Worm (Caenorhabditis elegans) whole organism, L2 larva: Measurements from ENCODE around the gene K03B4.2.

Experiments
- C34F6.9 ChIP-seq: fragments of 150-350 bp; optimal IDR thresholded peaks from 2 replicates; lab custom pipeline; 2014; ENCODE audit warnings: missing biosample characterization, missing genetic modification characterization
- R02D3.7 ChIP-seq: fragments of 150-350 bp; optimal IDR thresholded peaks from 2 replicates; lab custom pipeline; 2014; ENCODE audit warnings: missing biosample characterization, missing genetic modification characterization
- Y55F3AM.14 ChIP-seq: fragments of 200-800 bp; sonication (Bioruptor generic); optimal IDR thresholded peaks from 2 replicates; lab custom pipeline; 2018; ENCODE audit warnings: mild to moderate bottlenecking, missing genetic modification characterization, missing compliant biosample characterization
- ZK546.5 ChIP-seq: sonication (generic microtip); optimal IDR thresholded peaks from 2 replicates; lab custom pipeline; 2017; ENCODE audit warnings: missing biosample characterization, missing genetic modification characterization
- alr-1 ChIP-seq: fragments of 150-350 bp; optimal IDR thresholded peaks from 2 replicates; lab custom pipeline; 2014; ENCODE audit warnings: missing biosample characterization, missing genetic modification characterization
- ama-1 ChIP-seq: fragments of 150-350 bp; optimal IDR thresholded peaks from 2 replicates; lab custom pipeline; 2018; ENCODE audit warnings: inconsistent platforms
- blmp-1 ChIP-seq: sonication (generic microtip); optimal IDR thresholded peaks from 2 replicates; lab custom pipeline; 2017; ENCODE audit warnings: missing genetic modification characterization, mild to moderate bottlenecking, missing compliant biosample characterization, antibody characterized with exemption, moderate library complexity; ENCODE audit not compliant: insufficient read depth
- crh-2 ChIP-seq: sonication (generic microtip); optimal IDR thresholded peaks from 2 replicates; lab custom pipeline; 2017; ENCODE audit warnings: missing biosample characterization, missing genetic modification characterization
- dmd-4 ChIP-seq: sonication (generic microtip); optimal IDR thresholded peaks from 2 replicates; lab custom pipeline; 2017; ENCODE audit warnings: missing biosample characterization, missing genetic modification characterization
- elt-1 ChIP-seq: fragments of 150-350 bp; optimal IDR thresholded peaks from 2 replicates; lab custom pipeline; 2014; ENCODE audit warnings: missing biosample characterization, missing genetic modification characterization
- fos-1 ChIP-seq: fragments of 150-350 bp; optimal IDR thresholded peaks from 2 replicates; lab custom pipeline; 2014; ENCODE audit warnings: missing biosample characterization, missing genetic modification characterization
- gmeb-1 ChIP-seq: fragments of 150-350 bp; optimal IDR thresholded peaks from 2 replicates; lab custom pipeline; 2014; ENCODE audit warnings: missing biosample characterization, missing genetic modification characterization
- lin-11 ChIP-seq: fragments of 150-350 bp; sonication (generic microtip); optimal IDR thresholded peaks from 2 replicates; lab custom pipeline; 2014; ENCODE audit warnings: missing biosample characterization, missing genetic modification characterization, inconsistent platforms, mixed read lengths
- lin-13 ChIP-seq: fragments of 150-350 bp; optimal IDR thresholded peaks from 2 replicates; lab custom pipeline; 2014; ENCODE audit warnings: missing biosample characterization, missing genetic modification reagents, missing genetic modification characterization
- lsy-2 ChIP-seq, 2 experiments: fragments of 150-350 bp in 1 of 2; sonication (generic microtip) in 1 of 2; optimal IDR thresholded peaks; 2 replicates each; lab custom pipeline; 2014 to 2017; ENCODE audit warnings: missing biosample characterization in 2 of 2, missing genetic modification characterization in 2 of 2
- mbf-1 ChIP-seq: sonication (generic microtip); optimal IDR thresholded peaks from 2 replicates; lab custom pipeline; 2017; ENCODE audit warnings: missing biosample characterization, missing genetic modification characterization
- mdl-1 ChIP-seq, 2 experiments: fragments of 150-350 bp in 1 of 2; sonication (generic microtip) in 1 of 2; optimal IDR thresholded peaks; 2 replicates each; lab custom pipeline; 2017; ENCODE audit warnings: missing biosample characterization in 2 of 2, missing genetic modification characterization in 2 of 2
- nhr-10 ChIP-seq: sonication (generic microtip); optimal IDR thresholded peaks from 2 replicates; lab custom pipeline; 2017; ENCODE audit warnings: missing biosample characterization, missing genetic modification characterization
- nhr-11 ChIP-seq: fragments of 150-350 bp; optimal IDR thresholded peaks from 2 replicates; lab custom pipeline; 2014; ENCODE audit warnings: missing biosample characterization, missing genetic modification characterization
- nhr-12 ChIP-seq: fragments of 150-350 bp; optimal IDR thresholded peaks from 2 replicates; lab custom pipeline; 2014; ENCODE audit warnings: missing biosample characterization, missing genetic modification characterization
- nhr-129 ChIP-seq: fragments of 150-350 bp; optimal IDR thresholded peaks from 2 replicates; lab custom pipeline; 2014; ENCODE audit warnings: missing biosample characterization, missing genetic modification characterization
- nhr-21 ChIP-seq: fragments of 150-350 bp; optimal IDR thresholded peaks from 2 replicates; lab custom pipeline; 2014; ENCODE audit warnings: missing biosample characterization, missing genetic modification characterization
- nhr-23 ChIP-seq: fragments of 150-350 bp; optimal IDR thresholded peaks from 2 replicates; lab custom pipeline; 2014; ENCODE audit warnings: missing biosample characterization, missing genetic modification reagents, missing genetic modification characterization
- nhr-237 ChIP-seq: fragments of 150-350 bp; optimal IDR thresholded peaks from 2 replicates; lab custom pipeline; 2014; ENCODE audit warnings: missing biosample characterization, missing genetic modification characterization
- nhr-25 ChIP-seq: fragments of 150-350 bp; sonication (generic microtip); optimal IDR thresholded peaks from 3 replicates; lab custom pipeline; 2014; ENCODE audit warnings: missing biosample characterization, missing genetic modification characterization
- nhr-6 ChIP-seq: fragments of 150-350 bp; optimal IDR thresholded peaks from 2 replicates; lab custom pipeline; 2014; ENCODE audit warnings: missing biosample characterization, missing genetic modification characterization
- peb-1 ChIP-seq: fragments of 150-350 bp; optimal IDR thresholded peaks from 2 replicates; lab custom pipeline; 2014; ENCODE audit warnings: missing biosample characterization, missing genetic modification characterization
- sem-4 ChIP-seq: fragments of 150-350 bp; optimal IDR thresholded peaks from 2 replicates; lab custom pipeline; 2014; ENCODE audit warnings: missing biosample characterization, missing genetic modification reagents, missing genetic modification characterization
- skn-1 ChIP-seq: sonication (generic microtip); optimal IDR thresholded peaks from 2 replicates; lab custom pipeline; 2017; ENCODE audit warnings: missing biosample characterization, missing genetic modification characterization
- sma-3 ChIP-seq: sonication (generic microtip); optimal IDR thresholded peaks from 2 replicates; lab custom pipeline; 2016; ENCODE audit warnings: missing genetic modification reagents, missing genetic modification characterization, missing compliant biosample characterization
- sma-9 ChIP-seq, 2 experiments: fragments of 150-350 bp in 1 of 2; sonication (generic microtip) in 1 of 2; optimal IDR thresholded peaks; 2 replicates each; lab custom pipeline; 2014 to 2016; ENCODE audit warnings: missing genetic modification characterization in 2 of 2, mild to moderate bottlenecking in 1 of 2, missing biosample characterization in 1 of 2, missing compliant biosample characterization in 1 of 2, missing genetic modification reagents in 1 of 2, moderate library complexity in 1 of 2
- snpc-4 ChIP-seq: fragments of 150-350 bp; optimal IDR thresholded peaks from 2 replicates; lab custom pipeline; 2014; ENCODE audit warnings: missing biosample characterization, missing genetic modification characterization
- unc-55 ChIP-seq: fragments of 150-350 bp; sonication (generic microtip); optimal IDR thresholded peaks from 3 replicates; lab custom pipeline; 2014; ENCODE audit warnings: missing biosample characterization, missing genetic modification reagents, missing genetic modification characterization
- unc-62 ChIP-seq: fragments of 150-350 bp; optimal IDR thresholded peaks from 2 replicates; lab custom pipeline; 2014; ENCODE audit warnings: missing biosample characterization, missing genetic modification reagents, missing genetic modification characterization
- zag-1 ChIP-seq: fragments of 150-350 bp; optimal IDR thresholded peaks from 2 replicates; lab custom pipeline; 2014; ENCODE audit warnings: missing biosample characterization, missing genetic modification characterization
- ztf-1 ChIP-seq: fragments of 200-800 bp; sonication (Bioruptor generic); conservative IDR thresholded peaks from 2 replicates; pipeline ENCODE4 v1.3.6; 2022; ENCODE audit warnings: missing genetic modification characterization, missing compliant biosample characterization

K03B4.2 gene

ce11 chrV:4698675-4699074 lies 10.9 kb downstream of the K03B4.2 start:
- TF ChIP-seq sem-4 (no peak), unc-55 (GFP tag; lab: Kevin White, UChicago) (no peak), sma-9 (GFP tag; optimal IDR thresholded peaks at IDR 0.05; lab: Kevin White, UChicago) (no peak), sma-9 (tag; optimal IDR thresholded peaks at IDR 0.05; lab: Kevin White, UChicago) (no peak)

- TF ChIP-seq alr-1, result no peak
- TF ChIP-seq ZK546.5 (tag; lab: Kevin White, UChicago), result no peak
- TF ChIP-seq nhr-129 (tag; lab: Kevin White, UChicago), result no peak
- TF ChIP-seq elt-1 (tag; lab: Kevin White, UChicago), result no peak
- no peak for TF ChIP-seq C34F6.9
- TF ChIP-seq dmd-4 (tag; lab: Kevin White, UChicago), result no peak
- no peak for TF ChIP-seq nhr-237
- TF ChIP-seq nhr-25 (tag; lab: Kevin White, UChicago), result no peak
- TF ChIP-seq lsy-2 (tag; optimal IDR thresholded peaks at IDR 0.05; lab: Kevin White, UChicago), result no peak
- TF ChIP-seq ztf-1 (GFP tag; lab: Robert Waterston, UW), result no peak
- TF ChIP-seq mdl-1 (tag; optimal IDR thresholded peaks at IDR 0.05; lab: Kevin White, UChicago), result no peak
- no peak for TF ChIP-seq nhr-21 (tag; lab: Kevin White, UChicago)
- no peak for TF ChIP-seq nhr-23
- no peak for TF ChIP-seq ama-1 (lab: Kevin White, UChicago)
- no peak for TF ChIP-seq unc-62 (GFP tag; lab: Kevin White, UChicago)
- TF ChIP-seq nhr-11 (tag; lab: Kevin White, UChicago), result no peak
- TF ChIP-seq lin-13 (GFP tag; lab: Kevin White, UChicago), result no peak
- TF ChIP-seq, all 48 proteins: peak for 0
Measured at ce11 chrV:4700189-4700588, 12.4 kb downstream of the K03B4.2 start, which contains the start of gene ZC266.1. TSS of gene ZC266.1 (minus strand) at chrV:4700289.

ce11 chrV:4707646-4708045 lies 19.9 kb downstream of the K03B4.2 start:
- TF ChIP-seq snpc-4 (no peak), mdl-1 (tag; optimal IDR thresholded peaks at IDR 0.05; lab: Kevin White, UChicago) (no peak), gmeb-1 (tag; lab: Kevin White, UChicago) (no peak), nhr-12 (tag; lab: Kevin White, UChicago) (no peak), peb-1 (tag; lab: Kevin White, UChicago) (no peak), nhr-10 (tag; lab: Kevin White, UChicago) (no peak), unc-55 (GFP tag; lab: Kevin White, UChicago) (no peak), nhr-23 (no peak), nhr-6 (no peak), Y55F3AM.14 (GFP tag; lab: Kevin White, UChicago) (no peak), lin-13 (GFP tag; lab: Kevin White, UChicago) (no peak), mbf-1 (tag; lab: Kevin White, UChicago) (no peak), nhr-129 (tag; lab: Kevin White, UChicago) (no peak), nhr-237 (no peak), blmp-1 (tag; lab: Kevin White, UChicago) (no peak), sma-9 (GFP tag; optimal IDR thresholded peaks at IDR 0.05; lab: Kevin White, UChicago) (no peak), sma-9 (tag; optimal IDR thresholded peaks at IDR 0.05; lab: Kevin White, UChicago) (no peak), nhr-25 (tag; lab: Kevin White, UChicago) (no peak), unc-62 (GFP tag; lab: Kevin White, UChicago) (no peak), zag-1 (tag; lab: Kevin White, UChicago) (no peak)

ce11 chrV:4710464-4710863 lies 22.7 kb downstream of the K03B4.2 start, which contains the start of gene oac-24:
TSS of gene oac-24 (plus strand) at chrV:4710764.
- TF ChIP-seq R02D3.7 (tag; lab: Kevin White, UChicago), result no peak
- no peak for TF ChIP-seq lin-11 (tag; lab: Kevin White, UChicago)
- no peak for TF ChIP-seq nhr-23
- TF ChIP-seq nhr-11 (tag; lab: Kevin White, UChicago), result no peak
- TF ChIP-seq, all 48 proteins: peak for 0

ce11 chrV:4719965-4720364 lies 32.2 kb downstream of the K03B4.2 start, which contains the start of gene prx-6:
TSS of gene prx-6 (minus strand) at chrV:4720093.
- TF ChIP-seq C34F6.9, result no peak
- peak; percentile 66 for TF ChIP-seq crh-2 (tag; lab: Kevin White, UChicago)
- no peak for TF ChIP-seq nhr-237
- no peak for TF ChIP-seq nhr-12 (tag; lab: Kevin White, UChicago)
- TF ChIP-seq unc-55 (GFP tag; lab: Kevin White, UChicago), result no peak
- TF ChIP-seq lin-11 (tag; lab: Kevin White, UChicago), result no peak
- peak; percentile 6 for TF ChIP-seq gmeb-1 (tag; lab: Kevin White, UChicago)
- TF ChIP-seq Y55F3AM.14 (GFP tag; lab: Kevin White, UChicago), result no peak
- no peak for TF ChIP-seq skn-1 (tag; lab: Kevin White, UChicago)
- no peak for TF ChIP-seq elt-1 (tag; lab: Kevin White, UChicago)
- TF ChIP-seq sma-3 (GFP tag; lab: Kevin White, UChicago), result no peak
- TF ChIP-seq ZK546.5 (tag; lab: Kevin White, UChicago), result no peak
- TF ChIP-seq fos-1 (tag; lab: Kevin White, UChicago), result peak; percentile 41
- TF ChIP-seq R02D3.7 (tag; lab: Kevin White, UChicago), result no peak
